Fruit fly (Drosophila melanogaster) whole organism, embryonic: ENCODE measurements around the gene CG45099.
A peak's percentile ranks its signal among the peaks of the same experiment; 100 is the strongest.

Experiments used
- Asciz ChIP-seq: fragments of 200-800 bp; sonication (Bioruptor generic); optimal IDR thresholded peaks from 2 replicates; lab custom pipeline; 2017; ENCODE audit warnings: missing biosample characterization, mild to moderate bottlenecking, missing genetic modification characterization, missing genetic modification reagents
- CG10462 ChIP-seq: fragments of 200-800 bp; sonication (Bioruptor generic); optimal IDR thresholded peaks from 2 replicates; lab custom pipeline; 2016; ENCODE audit warnings: missing biosample characterization, missing genetic modification characterization
- CG11456 ChIP-seq: fragments of 200-800 bp; sonication (Bioruptor generic); IDR thresholded peaks from 3 replicates; pipeline ENCODE4 v1.3.6; 2022; ENCODE audit warnings: missing biosample characterization, missing genetic modification characterization
- CG12219 ChIP-seq: fragments of 200-800 bp; sonication (Bioruptor generic); optimal IDR thresholded peaks from 3 replicates; lab custom pipeline; 2018; ENCODE audit warnings: missing biosample characterization, mild to moderate bottlenecking, missing genetic modification characterization
- CG12299 ChIP-seq: fragments of 200-800 bp; sonication (Bioruptor generic); optimal IDR thresholded peaks from 2 replicates; lab custom pipeline; 2018; ENCODE audit warnings: missing biosample characterization, mild to moderate bottlenecking, missing genetic modification characterization
- CG15011 ChIP-seq: fragments of 200-800 bp; sonication (Bioruptor generic); optimal IDR thresholded peaks from 3 replicates; lab custom pipeline; 2018; ENCODE audit warnings: missing biosample characterization, mild to moderate bottlenecking, missing genetic modification characterization
- CG16815 ChIP-seq: fragments of 200-800 bp; sonication (Bioruptor generic); optimal IDR thresholded peaks from 3 replicates; lab custom pipeline; 2017; ENCODE audit warnings: missing biosample characterization, mild to moderate bottlenecking, missing genetic modification characterization
- CG17385 ChIP-seq: fragments of 200-800 bp; sonication (Bioruptor generic); optimal IDR thresholded peaks from 3 replicates; lab custom pipeline; 2018; ENCODE audit warnings: missing biosample characterization, mild to moderate bottlenecking, missing genetic modification characterization
- CG1832 ChIP-seq: fragments of 200-800 bp; sonication (Bioruptor generic); optimal IDR thresholded peaks from 2 replicates; lab custom pipeline; 2017; ENCODE audit warnings: missing biosample characterization, mild to moderate bottlenecking, missing genetic modification characterization, inconsistent platforms
- CG32767 ChIP-seq: fragments of 200-800 bp; sonication (Bioruptor generic); IDR thresholded peaks from 2 replicates; pipeline ENCODE4 v1.3.6; 2022; ENCODE audit warnings: missing biosample characterization, missing genetic modification characterization
- CG33213 ChIP-seq: fragments of 200-800 bp; sonication (Bioruptor generic); optimal IDR thresholded peaks from 3 replicates; lab custom pipeline; 2016; ENCODE audit warnings: missing biosample characterization, missing genetic modification characterization
- CG42726 ChIP-seq: fragments of 200-800 bp; sonication (Bioruptor generic); IDR thresholded peaks from 2 replicates; pipeline ENCODE4 v1.3.6; 2022; ENCODE audit warnings: missing biosample characterization, missing genetic modification characterization; ENCODE audit not compliant: partially characterized antibody
- CG5180 ChIP-seq: fragments of 200-800 bp; sonication (Bioruptor generic); optimal IDR thresholded peaks from 3 replicates; lab custom pipeline; 2017; ENCODE audit warnings: missing biosample characterization, missing genetic modification characterization, mild to moderate bottlenecking, moderate library complexity, missing genetic modification reagents
- CG6689 ChIP-seq: fragments of 200-800 bp; sonication (Bioruptor generic); IDR thresholded peaks from 2 replicates; pipeline ENCODE4 v1.3.6; 2022; ENCODE audit warnings: missing biosample characterization, missing genetic modification characterization
- CG7745 ChIP-seq: fragments of 200-800 bp; sonication (Bioruptor generic); optimal IDR thresholded peaks from 2 replicates; lab custom pipeline; 2018; ENCODE audit warnings: missing biosample characterization, mild to moderate bottlenecking, missing genetic modification characterization, moderate library complexity
- CG8765 ChIP-seq: fragments of 200-800 bp; sonication (Bioruptor generic); IDR thresholded peaks from 2 replicates; pipeline ENCODE4 v1.3.6; 2022; ENCODE audit warnings: missing biosample characterization, missing genetic modification characterization
- CG9932 ChIP-seq: fragments of 200-800 bp; sonication (Bioruptor generic); IDR thresholded peaks from 2 replicates; pipeline ENCODE4 v1.3.6; 2022; ENCODE audit warnings: missing biosample characterization, missing genetic modification characterization
- D19B ChIP-seq: fragments of 200-800 bp; sonication (Bioruptor generic); optimal IDR thresholded peaks from 2 replicates; lab custom pipeline; 2017; ENCODE audit warnings: missing biosample characterization, mild to moderate bottlenecking, missing genetic modification characterization
- Dek ChIP-seq: fragments of 200-800 bp; sonication (Bioruptor generic); optimal IDR thresholded peaks from 3 replicates; lab custom pipeline; 2019; ENCODE audit warnings: missing biosample characterization, mild to moderate bottlenecking, missing genetic modification characterization, moderate library complexity
- Dfd ChIP-seq, 2 experiments: fragments of >200 bp; optimal IDR thresholded peaks; 2 replicates each; lab custom pipeline; 2017; ENCODE audit warnings: missing biosample characterization in 2 of 2, missing genetic modification characterization in 2 of 2
- Dref ChIP-seq: fragments of 200-800 bp; sonication (Bioruptor generic); IDR thresholded peaks from 2 replicates; pipeline ENCODE4 v1.3.6; 2022; ENCODE audit warnings: missing biosample characterization, missing genetic modification characterization
- HHEX ChIP-seq: fragments of 200-800 bp; sonication (Bioruptor generic); optimal IDR thresholded peaks from 3 replicates; lab custom pipeline; 2017; ENCODE audit warnings: missing biosample characterization, mild to moderate bottlenecking, missing genetic modification characterization, missing genetic modification reagents
- Hr3 ChIP-seq: fragments of 200-800 bp; sonication (Bioruptor generic); optimal IDR thresholded peaks from 3 replicates; lab custom pipeline; 2016; ENCODE audit warnings: missing biosample characterization, missing genetic modification characterization
- Hr78 ChIP-seq, 2 experiments: fragments of 200-800 bp in 1 of 2; fragments of >200 bp in 1 of 2; sonication (Bioruptor generic) in 1 of 2; optimal IDR thresholded peaks; 2 replicates each; lab custom pipeline; 2017 to 2019; ENCODE audit warnings: missing biosample characterization in 2 of 2, missing genetic modification characterization in 2 of 2, mild to moderate bottlenecking in 1 of 2, moderate library complexity in 1 of 2
- Lhr ChIP-seq: fragments of 200-800 bp; sonication (Bioruptor generic); optimal IDR thresholded peaks from 3 replicates; lab custom pipeline; 2017; ENCODE audit warnings: mild to moderate bottlenecking, missing biosample characterization, missing genetic modification reagents, missing genetic modification characterization
- Mes4 ChIP-seq: fragments of 200-800 bp; sonication (Bioruptor generic); optimal IDR thresholded peaks from 2 replicates; lab custom pipeline; 2016; ENCODE audit warnings: missing biosample characterization, missing genetic modification characterization
- Rx ChIP-seq: fragments of 200-800 bp; sonication (Bioruptor generic); IDR thresholded peaks from 2 replicates; pipeline ENCODE4 v1.3.6; 2022; ENCODE audit warnings: missing biosample characterization, missing genetic modification characterization
- YL-1 ChIP-seq: fragments of 200-800 bp; sonication (Bioruptor generic); optimal IDR thresholded peaks from 3 replicates; lab custom pipeline; 2017; ENCODE audit warnings: missing biosample characterization, mild to moderate bottlenecking, missing genetic modification characterization
- aop ChIP-seq: fragments of 200-800 bp; sonication (Bioruptor generic); IDR thresholded peaks from 2 replicates; pipeline ENCODE4 v1.3.6; 2022; ENCODE audit warnings: missing biosample characterization, missing genetic modification characterization
- bab2 ChIP-seq: fragments of 200-800 bp; sonication (Bioruptor generic); optimal IDR thresholded peaks from 2 replicates; lab custom pipeline; 2016; ENCODE audit warnings: missing biosample characterization, missing genetic modification characterization
- bsh ChIP-seq, 2 experiments: fragments of 200-800 bp; sonication (Bioruptor generic); optimal IDR thresholded peaks; 2 replicates each; lab custom pipeline; 2017 to 2018; ENCODE audit warnings: mild to moderate bottlenecking in 2 of 2, missing biosample characterization in 2 of 2, missing genetic modification characterization in 2 of 2, moderate library complexity in 1 of 2
- cwo ChIP-seq: fragments of 200-800 bp; sonication (Bioruptor generic); optimal IDR thresholded peaks from 3 replicates; lab custom pipeline; 2017; ENCODE audit warnings: missing biosample characterization, missing genetic modification characterization, mild to moderate bottlenecking, moderate library complexity, missing genetic modification reagents
- gce ChIP-seq: fragments of 200-800 bp; sonication (Bioruptor generic); IDR thresholded peaks from 3 replicates; pipeline ENCODE4 v1.3.6; 2022; ENCODE audit warnings: missing biosample characterization, missing genetic modification characterization
- gcm ChIP-seq: fragments of 200-800 bp; sonication (Bioruptor generic); optimal IDR thresholded peaks from 2 replicates; lab custom pipeline; 2019; ENCODE audit warnings: missing biosample characterization, mild to moderate bottlenecking, missing genetic modification characterization, moderate library complexity
- gsb ChIP-seq: fragments of 200-800 bp; sonication (Bioruptor generic); IDR thresholded peaks from 2 replicates; pipeline ENCODE4 v1.3.6; 2022; ENCODE audit warnings: missing biosample characterization, missing genetic modification characterization
- gt ChIP-seq: fragments of 200-800 bp; sonication (Bioruptor generic); IDR thresholded peaks from 2 replicates; pipeline ENCODE4 v1.3.6; 2022; ENCODE audit warnings: missing biosample characterization, missing genetic modification characterization
- h ChIP-seq: fragments of >200 bp; optimal IDR thresholded peaks from 2 replicates; lab custom pipeline; 2017
- inv ChIP-seq: fragments of 200-800 bp; sonication (Bioruptor generic); IDR thresholded peaks from 2 replicates; pipeline ENCODE4 v1.3.6; 2022; ENCODE audit warnings: missing biosample characterization, missing genetic modification characterization; ENCODE audit not compliant: partially characterized antibody
- jing ChIP-seq: fragments of 200-800 bp; sonication (Bioruptor generic); optimal IDR thresholded peaks from 2 replicates; lab custom pipeline; 2018; ENCODE audit warnings: missing biosample characterization, mild to moderate bottlenecking, missing genetic modification characterization
- luna ChIP-seq: fragments of 200-800 bp; sonication (Bioruptor generic); optimal IDR thresholded peaks from 2 replicates; lab custom pipeline; 2016; ENCODE audit warnings: missing biosample characterization, missing genetic modification characterization
- nmo ChIP-seq: fragments of 200-800 bp; sonication (Bioruptor generic); optimal IDR thresholded peaks from 2 replicates; lab custom pipeline; 2018; ENCODE audit warnings: missing biosample characterization, mild to moderate bottlenecking, missing genetic modification characterization, moderate library complexity
- pnt ChIP-seq: fragments of 200-800 bp; sonication (Bioruptor generic); optimal IDR thresholded peaks from 3 replicates; lab custom pipeline; 2016; ENCODE audit warnings: missing biosample characterization, missing genetic modification characterization
- sr ChIP-seq: fragments of 200-800 bp; sonication (Bioruptor generic); IDR thresholded peaks from 3 replicates; pipeline ENCODE4 v1.3.6; 2022; ENCODE audit warnings: missing biosample characterization, missing genetic modification characterization
- stc ChIP-seq: fragments of 200-800 bp; sonication (Bioruptor generic); IDR thresholded peaks from 2 replicates; pipeline ENCODE4 v1.3.6; 2022; ENCODE audit warnings: missing biosample characterization, missing genetic modification characterization
- tna ChIP-seq: fragments of 200-800 bp; sonication (Bioruptor generic); IDR thresholded peaks from 2 replicates; pipeline ENCODE4 v1.3.6; 2022; ENCODE audit warnings: missing biosample characterization, missing genetic modification characterization; ENCODE audit not compliant: partially characterized antibody
- trh ChIP-seq: fragments of 200-800 bp; sonication (Bioruptor generic); optimal IDR thresholded peaks from 2 replicates; lab custom pipeline; 2016; ENCODE audit warnings: missing biosample characterization, missing genetic modification characterization
- twi ChIP-seq: fragments of 200-800 bp; optimal IDR thresholded peaks from 2 replicates; lab custom pipeline; 2019; ENCODE audit warnings: missing biosample characterization, mild to moderate bottlenecking, missing genetic modification characterization, moderate library complexity
- unpg ChIP-seq: fragments of 200-800 bp; sonication (Bioruptor generic); optimal IDR thresholded peaks from 3 replicates; lab custom pipeline; 2018; ENCODE audit warnings: missing biosample characterization, mild to moderate bottlenecking, missing genetic modification characterization, moderate library complexity
- wdn ChIP-seq: fragments of 200-800 bp; sonication (Bioruptor generic); IDR thresholded peaks from 2 replicates; pipeline ENCODE4 v1.3.6; 2022; ENCODE audit warnings: missing biosample characterization, missing genetic modification characterization

CG45099 gene

DNA sequence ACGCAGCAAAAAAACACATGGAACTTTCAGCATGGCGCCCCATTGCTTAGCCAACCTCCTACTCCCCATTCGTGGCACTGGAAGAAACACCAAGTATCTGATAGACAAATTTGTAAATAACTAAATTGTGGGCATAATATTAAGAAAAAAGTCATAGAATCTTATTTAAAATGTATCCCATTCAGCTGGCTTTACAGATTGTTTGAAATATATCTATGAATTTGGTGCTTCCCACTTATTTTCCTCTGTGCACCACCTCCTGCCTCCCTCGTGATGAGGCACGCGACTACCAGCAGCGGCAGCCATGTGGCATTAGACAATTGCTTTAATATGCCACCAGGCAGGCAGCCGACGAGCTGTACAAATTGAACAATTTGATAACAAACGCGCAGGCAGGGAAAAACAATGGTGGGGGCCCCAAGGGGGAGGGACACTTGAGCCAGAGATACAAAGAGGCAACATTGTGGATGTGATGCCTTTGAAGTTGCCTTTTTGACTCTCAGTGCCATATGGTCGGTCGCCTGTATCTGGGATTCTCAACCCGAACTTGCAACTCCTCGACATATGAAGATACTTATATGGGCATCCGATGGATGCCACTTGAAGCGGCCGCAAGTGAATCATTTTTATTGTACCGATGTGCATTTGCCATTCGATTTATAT, 15.2 kb upstream of the CG45099 start (continued):
- TF ChIP-seq Mes4 (GFP tag; lab: Kevin White, UChicago): peak; percentile 31
- peak; percentile 66; the same call in 1 of the 2 replicates for TF ChIP-seq CG8765 (GFP tag; lab: Robert Waterston, UW)
- no peak for TF ChIP-seq YL-1
- TF ChIP-seq CG12219 (GFP tag; lab: Kevin White, UChicago): peak; percentile 81
- peak; percentile 15; the same call in 1 of the 2 replicates for TF ChIP-seq gt (GFP tag; lab: Robert Waterston, UW)
- TF ChIP-seq aop (GFP tag; lab: Robert Waterston, UW): no peak
- peak; percentile 41 for TF ChIP-seq D19B (GFP tag; lab: Kevin White, UChicago)
- TF ChIP-seq CG11456 (GFP tag; lab: Robert Waterston, UW): peak; percentile 72
- TF ChIP-seq Dref (GFP tag; lab: Robert Waterston, UW): no peak
- peak; percentile 78 for TF ChIP-seq Asciz
- peak; percentile 84 for TF ChIP-seq CG6689 (GFP tag; lab: Robert Waterston, UW)
- TF ChIP-seq pnt (GFP tag; lab: Kevin White, UChicago): peak; percentile 72
- no peak for TF ChIP-seq CG1832
- TF ChIP-seq HHEX (GFP tag; lab: Kevin White, UChicago): peak; percentile 84
- peak; percentile 50 for TF ChIP-seq CG33213 (GFP tag; lab: Kevin White, UChicago)
- TF ChIP-seq Hr3 (GFP tag; lab: Kevin White, UChicago): peak; percentile 76
- TF ChIP-seq trh (GFP tag; lab: Kevin White, UChicago): peak; percentile 32
- peak; percentile 70 for TF ChIP-seq wdn (GFP tag; lab: Robert Waterston, UW)
- TF ChIP-seq CG12299: peak; percentile 62
- TF ChIP-seq gce (GFP tag; lab: Robert Waterston, UW): 0 out of 3 replicates have a peak, but pooled peaks have one; percentile 38
- no peak for TF ChIP-seq Dfd (GFP tag; optimal IDR thresholded peaks at IDR 0.05; lab: Kevin White, UChicago)
- TF ChIP-seq gsb (GFP tag; lab: Robert Waterston, UW): peak; percentile 58
- no peak for TF ChIP-seq CG42726
- peak; percentile 81 for TF ChIP-seq gcm
- TF ChIP-seq cwo (GFP tag; lab: Kevin White, UChicago): peak; percentile 96
- peak; percentile 45 to 87 for TF ChIP-seq bsh (GFP tag; optimal IDR thresholded peaks at IDR 0.05; lab: Kevin White, UChicago)
- TF ChIP-seq twi (tag; lab: Kevin White, UChicago): peak; percentile 95
- TF ChIP-seq CG10462 (GFP tag; lab: Kevin White, UChicago): peak; percentile 56
- no peak for TF ChIP-seq h (lab: Kevin White, UChicago)
- TF ChIP-seq CG15011 (GFP tag; lab: Kevin White, UChicago): peak; percentile 53
- TF ChIP-seq CG5180: peak; percentile 59
- no peak for TF ChIP-seq luna (GFP tag; lab: Kevin White, UChicago)
- peak; percentile 87 for TF ChIP-seq unpg (GFP tag; lab: Kevin White, UChicago)
- no peak; the same call in 2 of the 3 replicates for TF ChIP-seq sr (GFP tag; lab: Robert Waterston, UW)
- TF ChIP-seq CG16815 (GFP tag; lab: Kevin White, UChicago): peak; percentile 65
- peak; percentile 75 for TF ChIP-seq stc
- TF ChIP-seq jing (GFP tag; lab: Kevin White, UChicago): peak; percentile 72
- TF ChIP-seq Lhr (GFP tag; lab: Kevin White, UChicago): peak; percentile 14
- no peak for TF ChIP-seq inv
- peak; percentile 81 for TF ChIP-seq Dek (tag; lab: Kevin White, UChicago)
- peak; percentile 72 for TF ChIP-seq CG9932 (GFP tag; lab: Robert Waterston, UW)
- no peak for TF ChIP-seq CG7745 (tag; lab: Kevin White, UChicago)
- TF ChIP-seq nmo (GFP tag; lab: Kevin White, UChicago): peak; percentile 79
- peak; percentile 73 for TF ChIP-seq CG32767 (GFP tag; lab: Robert Waterston, UW)
- peak in 1 of 2 experiments; percentile 56 for TF ChIP-seq Hr78 (GFP tag; optimal IDR thresholded peaks at IDR 0.05; lab: Kevin White, UChicago)
- TF ChIP-seq CG17385 (GFP tag; lab: Kevin White, UChicago): peak; percentile 79
- TF ChIP-seq bab2: peak; percentile 72
- no peak for TF ChIP-seq tna (GFP tag; lab: Robert Waterston, UW)
- peak; percentile 74; the same call in 1 of the 2 replicates for TF ChIP-seq Rx
